Worm (Caenorhabditis elegans): ENCODE measurements around the gene cct-3.

ce11 chrII:2190522-2190921 lies 42.8 kb upstream of the cct-3 start:
- TF ChIP-seq nhr-76 (tag; optimal IDR thresholded peaks at IDR 0.05) (no peak), lin-13 (tag; optimal IDR thresholded peaks at IDR 0.05) (no peak), snpc-4 (tag; optimal IDR thresholded peaks at IDR 0.05) (no peak), lin-32 (GFP tag; optimal IDR thresholded peaks at IDR 0.05) (no peak), unc-62 (GFP tag; optimal IDR thresholded peaks at IDR 0.05) (no peak), mab-5 (tag; optimal IDR thresholded peaks at IDR 0.05) (no peak), blmp-1 (tag; optimal IDR thresholded peaks at IDR 0.05) (no peak), flh-1 (GFP tag; optimal IDR thresholded peaks at IDR 0.05) (no peak), unc-39 (tag; optimal IDR thresholded peaks at IDR 0.05) (no peak), sptf-1 (tag; optimal IDR thresholded peaks at IDR 0.05) (no peak)

Data from whole organism, mixed stage, embryonic.